Worm (Caenorhabditis elegans) whole organism, L1 larva: ENCODE results near the gene K04H4.5.

Experiments
- C16A3.4 ChIP-seq: fragments of 150-350 bp; optimal IDR thresholded peaks from 2 replicates; lab custom pipeline; 2014; ENCODE audit warnings: missing biosample characterization, missing genetic modification characterization
- aha-1 ChIP-seq: fragments of 150-350 bp; optimal IDR thresholded peaks from 2 replicates; lab custom pipeline; 2014; ENCODE audit warnings: missing biosample characterization, missing genetic modification characterization
- alr-1 ChIP-seq: fragments of 200-800 bp; sonication (Bioruptor generic); optimal IDR thresholded peaks from 2 replicates; lab custom pipeline; 2018; ENCODE audit warnings: borderline replicate concordance, mild to moderate bottlenecking, missing genetic modification characterization, missing compliant biosample characterization
- aly-2 ChIP-seq: fragments of 150-350 bp; optimal IDR thresholded peaks from 2 replicates; lab custom pipeline; 2014; ENCODE audit warnings: missing biosample characterization, missing genetic modification characterization
- ama-1 ChIP-seq: fragments of 150-350 bp; optimal IDR thresholded peaks from 2 replicates; lab custom pipeline; 2014
- ceh-63 ChIP-seq: fragments of 200-800 bp; sonication (Bioruptor generic); optimal IDR thresholded peaks from 2 replicates; lab custom pipeline; 2018; ENCODE audit warnings: mild to moderate bottlenecking, missing genetic modification characterization, missing compliant biosample characterization
- ceh-8 ChIP-seq: fragments of 200-800 bp; sonication (Bioruptor generic); optimal IDR thresholded peaks from 2 replicates; lab custom pipeline; 2018; ENCODE audit warnings: mild to moderate bottlenecking, missing genetic modification characterization, moderate library complexity, missing compliant biosample characterization
- ceh-88 ChIP-seq: fragments of 200-800 bp; sonication (Bioruptor generic); IDR thresholded peaks from 2 replicates; pipeline ENCODE4 v1.3.6; 2022; ENCODE audit warnings: missing genetic modification characterization, missing compliant biosample characterization
- ces-1 ChIP-seq: fragments of 150-350 bp; optimal IDR thresholded peaks from 2 replicates; lab custom pipeline; 2014; ENCODE audit warnings: missing biosample characterization, missing genetic modification reagents, missing genetic modification characterization
- dpl-1 ChIP-seq, 3 experiments: fragments of 150-350 bp in 2 of 3; sonication (generic microtip) in 1 of 3; optimal IDR thresholded peaks; 2 replicates each; lab custom pipeline; 2014 to 2017; ENCODE audit warnings: missing biosample characterization in 3 of 3, missing genetic modification characterization in 3 of 3, missing genetic modification reagents in 3 of 3
- efl-3 ChIP-seq: fragments of 200-800 bp; sonication (Bioruptor generic); optimal IDR thresholded peaks from 2 replicates; lab custom pipeline; 2018; ENCODE audit warnings: mild to moderate bottlenecking, missing genetic modification characterization, missing compliant biosample characterization
- egl-27 ChIP-seq, 2 experiments: fragments of 150-350 bp in 1 of 2; sonication (generic microtip); optimal IDR thresholded peaks; 3 replicates each; lab custom pipeline; 2017 to 2018; ENCODE audit warnings: missing biosample characterization in 2 of 2, missing genetic modification characterization in 2 of 2, missing genetic modification reagents in 2 of 2
- elt-3 ChIP-seq, 6 experiments: fragments of 150-350 bp in 1 of 6; sonication (generic microtip); optimal IDR thresholded peaks; 2 replicates each; lab custom pipeline; 2017 to 2018; ENCODE audit warnings: missing biosample characterization in 6 of 6, missing genetic modification characterization in 6 of 6, inconsistent platforms in 1 of 6
- ets-5 ChIP-seq: fragments of 200-800 bp; sonication (Bioruptor generic); IDR thresholded peaks from 2 replicates; pipeline ENCODE4 v1.3.6; 2022; ENCODE audit warnings: missing genetic modification characterization, missing compliant biosample characterization
- fos-1 ChIP-seq: fragments of 150-350 bp; optimal IDR thresholded peaks from 2 replicates; lab custom pipeline; 2014; ENCODE audit warnings: missing biosample characterization, missing genetic modification characterization
- hlh-17 ChIP-seq: fragments of 200-800 bp; sonication (Bioruptor generic); optimal IDR thresholded peaks from 2 replicates; lab custom pipeline; 2018; ENCODE audit warnings: missing genetic modification characterization, mild to moderate bottlenecking, missing compliant biosample characterization, moderate library complexity, borderline replicate concordance
- irx-1 ChIP-seq: sonication (generic microtip); optimal IDR thresholded peaks from 2 replicates; lab custom pipeline; 2016; ENCODE audit warnings: missing genetic modification characterization, missing compliant biosample characterization
- isw-1 ChIP-seq: fragments of 200-800 bp; sonication (Bioruptor generic); IDR thresholded peaks from 2 replicates; pipeline ENCODE4 v1.3.6; 2022; ENCODE audit warnings: missing genetic modification characterization, missing compliant biosample characterization
- lin-15B ChIP-seq: fragments of 150-350 bp; sonication (generic microtip); optimal IDR thresholded peaks from 3 replicates; lab custom pipeline; 2014; ENCODE audit warnings: missing biosample characterization, missing genetic modification characterization
- lin-35 ChIP-seq, 2 experiments: fragments of 150-350 bp; optimal IDR thresholded peaks; 2 replicates each; lab custom pipeline; 2014; ENCODE audit warnings: missing biosample characterization in 2 of 2, missing genetic modification characterization in 2 of 2, missing genetic modification reagents in 2 of 2
- lsy-2 ChIP-seq, 2 experiments: fragments of 150-350 bp; optimal IDR thresholded peaks; 2 replicates each; lab custom pipeline; 2014; ENCODE audit warnings: missing biosample characterization in 2 of 2, missing genetic modification characterization in 2 of 2
- mab-9 ChIP-seq: fragments of 200-800 bp; sonication (Bioruptor generic); IDR thresholded peaks from 2 replicates; pipeline ENCODE4 v1.3.6; 2022; ENCODE audit warnings: missing genetic modification reagents, missing genetic modification characterization, missing compliant biosample characterization
- mdl-1 ChIP-seq, 2 experiments: fragments of 150-350 bp; optimal IDR thresholded peaks; 2 replicates each; lab custom pipeline; 2014 to 2017; ENCODE audit warnings: missing biosample characterization in 2 of 2, missing genetic modification characterization in 2 of 2, inconsistent platforms in 1 of 2
- mef-2 ChIP-seq: fragments of 150-350 bp; optimal IDR thresholded peaks from 2 replicates; lab custom pipeline; 2014; ENCODE audit warnings: missing biosample characterization, missing genetic modification characterization
- mep-1 ChIP-seq: fragments of 150-350 bp; optimal IDR thresholded peaks from 2 replicates; lab custom pipeline; 2014; ENCODE audit warnings: missing biosample characterization, missing genetic modification characterization
- nhr-12 ChIP-seq: sonication (generic microtip); optimal IDR thresholded peaks from 2 replicates; lab custom pipeline; 2017; ENCODE audit warnings: missing biosample characterization, missing genetic modification characterization
- nhr-19 ChIP-seq: fragments of 200-800 bp; sonication (Bioruptor generic); conservative IDR thresholded peaks from 2 replicates; pipeline ENCODE4 v1.3.6; 2022; ENCODE audit warnings: missing genetic modification characterization, missing compliant biosample characterization
- nhr-20 ChIP-seq: sonication (generic microtip); optimal IDR thresholded peaks from 2 replicates; lab custom pipeline; 2016; ENCODE audit warnings: mild to moderate bottlenecking, missing genetic modification characterization, missing compliant biosample characterization
- nhr-237 ChIP-seq: fragments of 150-350 bp; optimal IDR thresholded peaks from 2 replicates; lab custom pipeline; 2014; ENCODE audit warnings: missing biosample characterization, missing genetic modification characterization
- nhr-47 ChIP-seq: sonication (generic microtip); optimal IDR thresholded peaks from 2 replicates; lab custom pipeline; 2016; ENCODE audit warnings: mild to moderate bottlenecking, missing genetic modification characterization, moderate library complexity, missing compliant biosample characterization
- nhr-77 ChIP-seq: fragments of 150-350 bp; optimal IDR thresholded peaks from 2 replicates; lab custom pipeline; 2014; ENCODE audit warnings: missing biosample characterization, missing genetic modification characterization
- nhr-84 ChIP-seq: sonication (generic microtip); optimal IDR thresholded peaks from 2 replicates; lab custom pipeline; 2017; ENCODE audit warnings: missing biosample characterization, missing genetic modification characterization
- nhr-85 ChIP-seq: sonication (generic microtip); peaks from one replicate; lab custom pipeline; 2016; ENCODE audit warnings: missing genetic modification characterization, inconsistent platforms, missing compliant biosample characterization
- pag-3 ChIP-seq: sonication (generic microtip); optimal IDR thresholded peaks from 2 replicates; lab custom pipeline; 2017; ENCODE audit warnings: missing genetic modification characterization, mild to moderate bottlenecking, missing compliant biosample characterization, antibody characterized with exemption, borderline replicate concordance; ENCODE audit not compliant: insufficient read depth
- rnt-1 ChIP-seq: sonication (generic microtip); optimal IDR thresholded peaks from 2 replicates; lab custom pipeline; 2016; ENCODE audit warnings: mild to moderate bottlenecking, missing genetic modification characterization, moderate library complexity, missing compliant biosample characterization
- snu-23 ChIP-seq: sonication (generic microtip); optimal IDR thresholded peaks from 2 replicates; lab custom pipeline; 2016; ENCODE audit warnings: missing genetic modification characterization, missing compliant biosample characterization
- sptf-1 ChIP-seq: fragments of 150-350 bp; optimal IDR thresholded peaks from 2 replicates; lab custom pipeline; 2014; ENCODE audit warnings: missing biosample characterization, missing genetic modification characterization
- sup-37 ChIP-seq: fragments of 200-800 bp; sonication (Bioruptor generic); optimal IDR thresholded peaks from 2 replicates; lab custom pipeline; 2018; ENCODE audit warnings: mild to moderate bottlenecking, missing genetic modification characterization, missing compliant biosample characterization
- swsn-7 ChIP-seq: sonication (generic microtip); optimal IDR thresholded peaks from 2 replicates; lab custom pipeline; 2016; ENCODE audit warnings: missing genetic modification characterization, missing compliant biosample characterization
- tlp-1 ChIP-seq: fragments of 150-350 bp; optimal IDR thresholded peaks from 2 replicates; lab custom pipeline; 2014; ENCODE audit warnings: missing biosample characterization, missing genetic modification characterization
- unc-130 ChIP-seq: fragments of 150-350 bp; optimal IDR thresholded peaks from 2 replicates; lab custom pipeline; 2017; ENCODE audit warnings: missing biosample characterization, missing genetic modification characterization, inconsistent platforms
- unc-30 ChIP-seq: sonication (generic microtip); optimal IDR thresholded peaks from 2 replicates; lab custom pipeline; 2017; ENCODE audit warnings: missing biosample characterization, missing genetic modification characterization
- unc-62 ChIP-seq: fragments of 150-350 bp; optimal IDR thresholded peaks from 2 replicates; lab custom pipeline; 2014; ENCODE audit warnings: missing biosample characterization, missing genetic modification reagents, missing genetic modification characterization
- unc-98 ChIP-seq: fragments of 200-800 bp; sonication (Bioruptor generic); IDR thresholded peaks from 2 replicates; pipeline ENCODE4 v1.3.6; 2022; ENCODE audit warnings: missing genetic modification characterization, missing compliant biosample characterization
- vab-15 ChIP-seq: sonication (generic microtip); optimal IDR thresholded peaks from 2 replicates; lab custom pipeline; 2017; ENCODE audit warnings: missing genotype, mild to moderate bottlenecking, missing genetic modification characterization, missing compliant biosample characterization
- xbp-1 ChIP-seq: sonication (generic microtip); optimal IDR thresholded peaks from 2 replicates; lab custom pipeline; 2016; ENCODE audit warnings: missing genetic modification characterization, missing compliant biosample characterization
- zip-4 ChIP-seq: fragments of 200-800 bp; sonication (Bioruptor generic); optimal IDR thresholded peaks from 2 replicates; lab custom pipeline; 2018; ENCODE audit warnings: mild to moderate bottlenecking, missing genetic modification characterization, moderate library complexity, missing compliant biosample characterization
- ztf-4 ChIP-seq: fragments of 150-350 bp; optimal IDR thresholded peaks from 2 replicates; lab custom pipeline; 2014; ENCODE audit warnings: missing biosample characterization, missing genetic modification characterization

The K04H4.5 gene

DNA sequence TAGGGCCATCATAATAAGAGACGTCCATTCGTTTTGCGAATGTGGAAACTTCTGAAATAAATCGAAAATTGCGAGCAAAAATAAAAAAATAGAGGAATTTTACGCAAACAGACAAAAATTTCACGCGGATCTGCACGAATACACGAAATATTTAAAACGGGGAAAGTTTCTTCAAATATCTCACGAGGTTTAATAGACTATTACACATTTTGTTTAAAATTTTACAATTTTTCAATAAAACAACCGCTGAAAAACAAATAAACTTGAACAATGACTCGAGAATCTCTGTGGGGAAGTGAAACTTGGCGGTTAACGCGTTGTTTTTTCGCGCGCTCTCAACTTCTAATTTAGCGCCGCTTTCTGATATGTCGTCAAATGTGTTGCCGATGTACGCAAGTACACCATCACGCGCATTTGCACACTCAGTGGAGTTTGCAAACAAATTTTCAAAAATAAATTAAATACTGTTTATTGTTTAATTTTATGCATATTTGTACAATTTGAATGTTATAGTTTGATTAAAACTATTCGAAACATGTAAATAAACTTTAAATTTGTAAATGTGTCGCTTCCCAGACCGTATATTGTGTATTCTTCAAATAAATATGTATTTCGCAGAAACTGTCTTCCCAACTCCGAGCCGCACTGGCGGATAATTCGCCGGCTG, 34.1 kb downstream of the K04H4.5 start, which contains the start of the genes gpr-2 and rgr-1 (continued):
- TF ChIP-seq elt-3 (tag; optimal IDR thresholded peaks at IDR 0.05; lab: Kevin White, UChicago) (no peak), aha-1 (tag; lab: Kevin White, UChicago) (no peak), unc-30 (tag; lab: Kevin White, UChicago) (no peak), fos-1 (tag; lab: Kevin White, UChicago) (no peak), swsn-7 (tag; lab: Kevin White, UChicago) (peak; percentile 40), rnt-1 (tag; lab: Kevin White, UChicago) (peak; percentile 57), dpl-1 (GFP tag; optimal IDR thresholded peaks at IDR 0.05; lab: Kevin White, UChicago) (peak; percentile 77 to 90 (median 87)), ets-5 (GFP tag; lab: Robert Waterston, UW) (no peak), nhr-12 (no peak), snu-23 (GFP tag; lab: Kevin White, UChicago) (no peak), irx-1 (tag; lab: Kevin White, UChicago) (peak; percentile 4), nhr-77 (tag; lab: Kevin White, UChicago) (no peak), nhr-84 (tag; lab: Kevin White, UChicago) (no peak), ztf-4 (tag; lab: Kevin White, UChicago) (no peak), ama-1 (lab: Kevin White, UChicago) (no peak), egl-27 (tag; optimal IDR thresholded peaks at IDR 0.05; lab: Kevin White, UChicago) (no peak), sup-37 (GFP tag; lab: Kevin White, UChicago) (no peak), ceh-8 (GFP tag; lab: Kevin White, UChicago) (no peak), vab-15 (tag; lab: Kevin White, UChicago) (no peak), lsy-2 (tag; optimal IDR thresholded peaks at IDR 0.05; lab: Kevin White, UChicago) (peak; percentile 56 to 72), nhr-85 (tag; lab: Kevin White, UChicago) (peak; percentile 73), nhr-20 (tag; lab: Kevin White, UChicago) (no peak), mdl-1 (tag; optimal IDR thresholded peaks at IDR 0.05; lab: Kevin White, UChicago) (peak in 1 of 2 experiments; percentile 23), nhr-19 (GFP tag; lab: Robert Waterston, UW) (peak; percentile 49), unc-130 (tag; lab: Kevin White, UChicago) (peak; percentile 61), nhr-237 (no peak), mef-2 (tag; lab: Kevin White, UChicago) (no peak), lin-35 (GFP tag; optimal IDR thresholded peaks at IDR 0.05; lab: Kevin White, UChicago) (peak; percentile 85 to 94), unc-62 (GFP tag; lab: Kevin White, UChicago) (no peak)
- TF ChIP-seq, all 84 proteins: peak for 21

DNA sequence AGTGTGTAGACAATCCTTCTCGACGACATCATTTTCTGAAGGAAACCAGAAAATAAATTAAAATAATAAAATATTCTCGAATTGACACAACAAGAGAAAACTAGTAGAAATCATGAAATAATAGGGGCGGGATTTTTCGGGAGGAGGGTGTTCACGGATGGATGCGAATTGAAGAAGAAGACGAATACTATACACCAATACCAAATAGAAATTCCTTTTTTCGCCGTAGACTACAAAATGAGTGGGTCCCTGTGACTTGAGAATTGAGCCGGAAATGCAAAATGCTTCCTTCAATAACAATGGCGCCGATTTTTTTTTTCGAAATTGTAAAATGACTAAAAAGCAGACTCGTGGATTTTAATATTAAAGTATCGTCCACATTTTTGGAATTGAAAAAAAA, 41.9 kb downstream of the K04H4.5 start, which contains the start of gene nlp-48:
TSS of gene nlp-48 (minus strand) at position 101 of the 400 bp plus-strand sequence.
- TF ChIP-seq swsn-7 (tag; lab: Kevin White, UChicago) (no peak), alr-1 (tag; lab: Kevin White, UChicago) (no peak), C16A3.4 (tag; lab: Kevin White, UChicago) (no peak), ceh-63 (no peak), hlh-17 (no peak), efl-3 (GFP tag; lab: Kevin White, UChicago) (no peak), lin-15B (tag; lab: Kevin White, UChicago) (no peak), ets-5 (GFP tag; lab: Robert Waterston, UW) (no peak), aly-2 (tag; lab: Kevin White, UChicago) (no peak), ceh-88 (GFP tag; lab: Robert Waterston, UW) (no peak)

DNA sequence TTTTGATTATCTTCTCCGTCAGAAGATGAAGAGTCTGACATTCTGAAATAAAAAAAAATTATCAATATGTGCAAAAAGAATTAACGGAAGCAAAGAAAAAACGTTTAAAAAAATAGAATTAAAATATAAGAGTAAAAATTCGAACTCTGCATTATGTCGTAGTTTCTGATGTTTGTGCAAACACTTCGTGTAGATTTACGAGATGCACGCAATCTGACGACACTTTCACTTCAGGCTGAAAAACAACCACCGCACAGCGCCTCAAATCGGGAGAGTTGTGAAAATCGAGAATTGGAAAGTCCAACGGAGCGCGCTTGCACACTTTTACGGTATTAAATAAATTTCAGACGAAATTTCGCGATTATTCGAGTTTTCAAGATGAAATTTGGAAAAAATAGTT, 47.4 kb downstream of the K04H4.5 start, which contains the start of gene T26G10.1:
TSS of gene T26G10.1 (minus strand) at position 42 of the 400 bp plus-strand sequence.
- no peak for TF ChIP-seq unc-98 (GFP tag; lab: Robert Waterston, UW)
- peak; percentile 84 for TF ChIP-seq swsn-7 (tag; lab: Kevin White, UChicago)
- TF ChIP-seq sptf-1 (tag; lab: Kevin White, UChicago): no peak
- TF ChIP-seq nhr-47 (tag; lab: Kevin White, UChicago): peak; percentile 87
- TF ChIP-seq unc-130 (tag; lab: Kevin White, UChicago): peak; percentile 79
- peak; percentile 91 for TF ChIP-seq isw-1 (GFP tag; lab: Robert Waterston, UW)
- no peak for TF ChIP-seq ama-1 (lab: Kevin White, UChicago)
- no peak for TF ChIP-seq pag-3 (tag; lab: Kevin White, UChicago)
- peak; percentile 79 for TF ChIP-seq xbp-1
- peak; percentile 78 for TF ChIP-seq mep-1
- no peak for TF ChIP-seq zip-4
- TF ChIP-seq ceh-63: no peak
- TF ChIP-seq dpl-1 (GFP tag; optimal IDR thresholded peaks at IDR 0.05; lab: Kevin White, UChicago): peak; percentile 73 to 79 (median 78)
- TF ChIP-seq ces-1 (GFP tag; lab: Kevin White, UChicago): no peak
- peak; percentile 85 for TF ChIP-seq mab-9 (GFP tag; lab: Robert Waterston, UW)
- TF ChIP-seq mdl-1 (tag; optimal IDR thresholded peaks at IDR 0.05; lab: Kevin White, UChicago): peak in 1 of 2 experiments; percentile 11
- TF ChIP-seq tlp-1: no peak
- no peak for TF ChIP-seq alr-1 (tag; lab: Kevin White, UChicago)
